Worm (Caenorhabditis elegans) whole organism, mixed stage, embryonic: ENCODE measurements around the gene K01D12.9.
"Not testable (repeated sequence)": the region's sequence is repeated elsewhere in the genome, so short reads cannot be mapped to it uniquely, and the experiment has no call there.

Experiments
- M03D4.4 ChIP-seq: sonication (generic microtip); optimal IDR thresholded peaks from 2 replicates; lab custom pipeline; 2017; ENCODE audit warnings: mild to moderate bottlenecking, missing genetic modification characterization, missing compliant biosample characterization
- bed-3 ChIP-seq: fragments of 200-800 bp; sonication (Bioruptor generic); optimal IDR thresholded peaks from 3 replicates; lab custom pipeline; 2018; ENCODE audit warnings: mild to moderate bottlenecking, missing genetic modification characterization, moderate library complexity, missing compliant biosample characterization
- blmp-1 ChIP-seq: fragments of 150-350 bp; optimal IDR thresholded peaks from 2 replicates; lab custom pipeline; 2014; ENCODE audit warnings: missing biosample characterization, missing genetic modification characterization
- ceh-39 ChIP-seq: fragments of 150-350 bp; optimal IDR thresholded peaks from 2 replicates; lab custom pipeline; 2014; ENCODE audit warnings: missing biosample characterization, missing genetic modification characterization
- ceh-43 ChIP-seq: fragments of 200-800 bp; sonication (Bioruptor generic); optimal IDR thresholded peaks from 2 replicates; lab custom pipeline; 2018; ENCODE audit warnings: mild to moderate bottlenecking, missing genetic modification characterization, moderate library complexity, missing compliant biosample characterization
- ceh-83 ChIP-seq: fragments of 200-800 bp; sonication (Bioruptor generic); optimal IDR thresholded peaks from 2 replicates; lab custom pipeline; 2018; ENCODE audit warnings: mild to moderate bottlenecking, missing genetic modification characterization, missing compliant biosample characterization
- ces-1 ChIP-seq: fragments of 150-350 bp; optimal IDR thresholded peaks from 2 replicates; lab custom pipeline; 2014; ENCODE audit warnings: missing biosample characterization, missing genetic modification reagents, missing genetic modification characterization
- cnd-1 ChIP-seq: fragments of 200-800 bp; sonication (Bioruptor generic); optimal IDR thresholded peaks from 2 replicates; lab custom pipeline; 2018; ENCODE audit warnings: mild to moderate bottlenecking, missing genetic modification characterization, missing compliant biosample characterization
- drap-1 ChIP-seq: fragments of 200-800 bp; sonication (Bioruptor generic); optimal IDR thresholded peaks from 3 replicates; lab custom pipeline; 2018; ENCODE audit warnings: mild to moderate bottlenecking, missing genetic modification characterization, missing compliant biosample characterization
- elt-1 ChIP-seq: sonication (generic microtip); optimal IDR thresholded peaks from 2 replicates; lab custom pipeline; 2017; ENCODE audit warnings: missing genetic modification characterization, mild to moderate bottlenecking, missing compliant biosample characterization, antibody characterized with exemption, moderate library complexity, borderline replicate concordance; ENCODE audit not compliant: insufficient read depth
- elt-3 ChIP-seq: fragments of 150-350 bp; optimal IDR thresholded peaks from 2 replicates; lab custom pipeline; 2014; ENCODE audit warnings: missing biosample characterization, missing genetic modification characterization
- flh-1 ChIP-seq: fragments of 200-800 bp; sonication (Bioruptor generic); optimal IDR thresholded peaks from 2 replicates; lab custom pipeline; 2018; ENCODE audit warnings: mild to moderate bottlenecking, missing genetic modification characterization, moderate library complexity, missing compliant biosample characterization
- ham-2 ChIP-seq: fragments of 200-800 bp; sonication (Bioruptor generic); optimal IDR thresholded peaks from 2 replicates; lab custom pipeline; 2018; ENCODE audit warnings: mild to moderate bottlenecking, missing genetic modification characterization, missing compliant biosample characterization
- hlh-1 ChIP-seq: fragments of 150-350 bp; optimal IDR thresholded peaks from 2 replicates; lab custom pipeline; 2014; ENCODE audit warnings: missing biosample characterization, missing genetic modification reagents, missing genetic modification characterization
- mab-5 ChIP-seq: fragments of 150-350 bp; optimal IDR thresholded peaks from 2 replicates; lab custom pipeline; 2014; ENCODE audit warnings: missing biosample characterization, missing genetic modification characterization
- mep-1 ChIP-seq: fragments of 150-350 bp; optimal IDR thresholded peaks from 2 replicates; lab custom pipeline; 2017; ENCODE audit warnings: missing biosample characterization, missing genetic modification reagents, missing genetic modification characterization, inconsistent platforms
- nhr-12 ChIP-seq: fragments of 150-350 bp; optimal IDR thresholded peaks from 2 replicates; lab custom pipeline; 2014; ENCODE audit warnings: missing biosample characterization, missing genetic modification characterization
- nhr-2 ChIP-seq: fragments of 150-350 bp; optimal IDR thresholded peaks from 2 replicates; lab custom pipeline; 2014; ENCODE audit warnings: missing biosample characterization, missing genetic modification characterization
- nhr-237 ChIP-seq: fragments of 150-350 bp; optimal IDR thresholded peaks from 2 replicates; lab custom pipeline; 2014; ENCODE audit warnings: missing biosample characterization, missing genetic modification characterization
- nhr-28 ChIP-seq: fragments of 150-350 bp; optimal IDR thresholded peaks from 2 replicates; lab custom pipeline; 2014; ENCODE audit warnings: missing biosample characterization, missing genetic modification characterization
- nhr-76 ChIP-seq: sonication (generic microtip); optimal IDR thresholded peaks from 2 replicates; lab custom pipeline; 2017; ENCODE audit warnings: missing biosample characterization, missing genetic modification characterization
- pha-4 ChIP-seq: fragments of 150-350 bp; optimal IDR thresholded peaks from 2 replicates; lab custom pipeline; 2018; ENCODE audit warnings: missing biosample characterization, missing genetic modification reagents, missing genetic modification characterization
- sem-2 ChIP-seq: fragments of 200-800 bp; sonication (Bioruptor generic); optimal IDR thresholded peaks from 2 replicates; lab custom pipeline; 2018; ENCODE audit warnings: mild to moderate bottlenecking, missing genetic modification characterization, missing compliant biosample characterization
- snpc-4 ChIP-seq: fragments of 150-350 bp; optimal IDR thresholded peaks from 2 replicates; lab custom pipeline; 2014; ENCODE audit warnings: missing biosample characterization, missing genetic modification characterization
- sptf-1 ChIP-seq: sonication (generic microtip); optimal IDR thresholded peaks from 2 replicates; lab custom pipeline; 2017; ENCODE audit warnings: mild to moderate bottlenecking, missing genetic modification characterization, moderate library complexity, missing compliant biosample characterization
- tbx-8 ChIP-seq: fragments of 200-800 bp; sonication (Bioruptor generic); optimal IDR thresholded peaks from 2 replicates; lab custom pipeline; 2018; ENCODE audit warnings: mild to moderate bottlenecking, missing genetic modification characterization, moderate library complexity, missing compliant biosample characterization
- unc-120 ChIP-seq: sonication (generic microtip); optimal IDR thresholded peaks from 2 replicates; lab custom pipeline; 2017; ENCODE audit warnings: missing genetic modification characterization, missing compliant biosample characterization; ENCODE audit not compliant: poor library complexity, severe bottlenecking
- unc-39 ChIP-seq: fragments of 150-350 bp; optimal IDR thresholded peaks from 2 replicates; lab custom pipeline; 2014; ENCODE audit warnings: missing biosample characterization, missing genetic modification characterization
- unc-62 ChIP-seq: fragments of 150-350 bp; optimal IDR thresholded peaks from 2 replicates; lab custom pipeline; 2014; ENCODE audit warnings: missing biosample characterization, missing genetic modification reagents, missing genetic modification characterization
- zip-8 ChIP-seq: fragments of 150-350 bp; optimal IDR thresholded peaks from 2 replicates; lab custom pipeline; 2014; ENCODE audit warnings: missing biosample characterization, missing genetic modification characterization

The K01D12.9 gene

DNA sequence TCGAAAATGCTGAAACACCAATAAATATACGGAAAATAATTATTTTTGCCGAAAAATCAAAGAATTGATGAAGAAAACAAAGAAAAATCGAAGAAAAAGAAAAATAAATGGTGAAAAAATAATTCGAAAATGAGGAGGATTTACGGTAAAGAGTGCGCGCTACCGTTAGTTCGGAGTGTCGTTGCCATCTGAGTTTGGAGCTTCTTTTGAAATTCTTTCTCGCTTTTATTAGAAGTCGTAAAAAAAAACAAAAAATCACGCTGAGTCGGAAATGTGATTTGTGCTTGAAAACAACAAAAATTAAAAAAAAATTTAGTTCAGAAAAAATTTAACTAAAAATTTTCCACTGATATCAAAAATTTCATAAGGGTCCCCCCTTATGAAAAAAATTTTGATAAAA lies 30.2 kb downstream of the K01D12.9 start, which contains the start of gene F23H12.10:
F23H12.10 (minus strand) TSS at position 12 of the 400 bp plus-strand sequence.
- not testable (repeated sequence) for TF ChIP-seq elt-1, sptf-1, nhr-28 (tag; lab: Kevin White, UChicago)

ce11 chrV:12371386-12371785 lies 33.1 kb downstream of the K01D12.9 start, which contains the start of gene F23H12.7:
F23H12.7 (plus strand) TSS chrV:12371686.
- TF ChIP-seq tbx-8 (GFP tag; lab: Kevin White, UChicago) (no peak), ces-1 (GFP tag; lab: Kevin White, UChicago) (no peak), ceh-39 (tag; lab: Kevin White, UChicago) (no peak), sem-2 (GFP tag; lab: Kevin White, UChicago) (no peak), nhr-12 (tag; lab: Kevin White, UChicago) (no peak), blmp-1 (tag; lab: Kevin White, UChicago) (no peak), unc-120 (tag; lab: Kevin White, UChicago) (no peak)

- TF ChIP-seq sem-2 (GFP tag; lab: Kevin White, UChicago) (no peak), M03D4.4 (tag; lab: Kevin White, UChicago) (no peak), pha-4 (no peak), nhr-76 (no peak), unc-120 (tag; lab: Kevin White, UChicago) (no peak), tbx-8 (GFP tag; lab: Kevin White, UChicago) (no peak), drap-1 (GFP tag; lab: Kevin White, UChicago) (no peak)
These were observed 35.0 kb downstream of the K01D12.9 start, which contains the start of gene gcy-13 for ce11 chrV:12369437-12369836. gcy-13 (minus strand) TSS chrV:12369537.

DNA sequence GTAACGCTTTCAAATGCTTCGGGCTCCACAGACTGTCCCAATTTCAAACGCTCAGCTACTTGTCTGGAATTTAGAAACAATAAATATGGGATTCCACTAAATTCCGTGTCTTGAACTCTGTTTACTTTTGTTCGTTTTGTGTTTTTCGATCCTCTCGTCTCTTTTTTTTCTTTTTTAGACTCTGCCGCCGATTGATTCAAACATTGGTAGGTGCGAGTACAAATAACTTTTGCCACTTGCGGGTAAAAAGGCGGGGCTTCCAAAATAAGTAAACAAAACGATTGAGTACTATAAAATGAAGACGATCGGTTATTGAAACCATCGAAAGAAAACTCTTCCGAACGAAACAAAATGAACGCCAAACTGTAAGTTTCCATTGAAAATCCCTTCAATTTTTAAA lies 39.3 kb downstream of the K01D12.9 start, which contains the start of gene fipr-2:
fipr-2 (plus strand) TSS at position 245 of the 400 bp plus-strand sequence.
- TF ChIP-seq ceh-43 (GFP tag; lab: Kevin White, UChicago) (no peak), elt-1 (tag; lab: Kevin White, UChicago) (no peak), zip-8 (no peak), pha-4 (no peak), nhr-237 (tag; lab: Kevin White, UChicago) (no peak), tbx-8 (GFP tag; lab: Kevin White, UChicago) (no peak), hlh-1 (tag; lab: Kevin White, UChicago) (no peak), mep-1 (tag; lab: Kevin White, UChicago) (no peak), ceh-83 (GFP tag; lab: Kevin White, UChicago) (no peak), mab-5 (tag; lab: Kevin White, UChicago) (no peak)

DNA sequence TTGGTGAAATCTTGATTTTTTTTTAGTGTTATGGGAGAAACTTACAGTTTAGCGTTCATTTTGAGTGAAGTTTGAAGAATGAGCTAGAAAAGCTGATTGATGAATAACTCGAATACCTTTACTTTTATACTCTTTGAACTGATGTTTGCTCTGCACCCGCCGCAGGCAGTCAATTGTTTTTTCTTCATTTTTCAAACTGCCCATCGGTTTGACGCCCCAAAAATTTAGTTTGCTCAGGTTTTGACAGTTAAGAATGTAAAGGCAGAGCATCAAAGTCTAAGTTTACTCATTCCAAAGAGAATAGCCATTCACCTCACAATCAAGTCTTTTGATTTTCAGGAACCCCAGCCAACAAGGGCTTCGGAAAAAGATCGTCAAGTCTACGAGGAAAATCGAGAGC lies 42.8 kb downstream of the K01D12.9 start, which contains the start of gene fipr-1:
fipr-1 (minus strand) TSS at position 101 of the 400 bp plus-strand sequence.
- TF ChIP-seq nhr-2 (tag; lab: Kevin White, UChicago) (no peak), mep-1 (tag; lab: Kevin White, UChicago) (no peak), cnd-1 (tag; lab: Kevin White, UChicago) (no peak), elt-3 (no peak), unc-120 (tag; lab: Kevin White, UChicago) (no peak), ces-1 (GFP tag; lab: Kevin White, UChicago) (no peak), flh-1 (no peak), bed-3 (GFP tag; lab: Kevin White, UChicago) (no peak), nhr-76 (no peak), snpc-4 (tag; lab: Kevin White, UChicago) (no peak), sem-2 (GFP tag; lab: Kevin White, UChicago) (no peak), nhr-28 (tag; lab: Kevin White, UChicago) (no peak), unc-39 (tag; lab: Kevin White, UChicago) (no peak), elt-1 (tag; lab: Kevin White, UChicago) (no peak), ceh-83 (GFP tag; lab: Kevin White, UChicago) (no peak), nhr-12 (tag; lab: Kevin White, UChicago) (no peak), M03D4.4 (tag; lab: Kevin White, UChicago) (no peak), ceh-43 (GFP tag; lab: Kevin White, UChicago) (no peak), unc-62 (no peak), ham-2 (GFP tag; lab: Kevin White, UChicago) (no peak)
